Worm (Caenorhabditis elegans) whole organism, L3 larva: Measurements from ENCODE around the gene M01H9.2.

Experiments
- lin-15B ChIP-seq: fragments of 150-350 bp; optimal IDR thresholded peaks from 2 replicates; lab custom pipeline; 2014; ENCODE audit warnings: missing biosample characterization, missing genetic modification characterization
- lin-39 ChIP-seq: fragments of 150-350 bp; optimal IDR thresholded peaks from 2 replicates; lab custom pipeline; 2018; ENCODE audit warnings: missing biosample characterization, missing genetic modification reagents, missing genetic modification characterization

ce11 chrIV:4456658-4457057, 6.4 kb downstream of the M01H9.2 start:
- TF ChIP-seq lin-39 (tag; lab: Kevin White, UChicago) (no peak), lin-15B (tag; lab: Kevin White, UChicago) (no peak)
